Fruit fly (Drosophila melanogaster) Kc167 (cell line): Measurements from ENCODE around the gene CG7916.

ENCODE experiments used
- Sin3A ChIP-seq: fragments of >200 bp; optimal IDR thresholded peaks from 2 replicates; lab custom pipeline; 2018; ENCODE audit warnings: missing external identifiers
- insv ChIP-seq: fragments of >200 bp; optimal IDR thresholded peaks from 3 replicates; lab custom pipeline; 2018; ENCODE audit warnings: missing external identifiers
- psq ChIP-seq: fragments of >200 bp; optimal IDR thresholded peaks from 2 replicates; lab custom pipeline; 2017; ENCODE audit warnings: missing external identifiers
- ttk ChIP-seq: sonication (Bioruptor generic); optimal IDR thresholded peaks from 2 replicates; lab custom pipeline; 2017; ENCODE audit warnings: missing external identifiers

- no peak for TF ChIP-seq insv (lab: Kevin White, UChicago)
- no peak for TF ChIP-seq Sin3A (lab: Kevin White, UChicago)
- TF ChIP-seq ttk: no peak
- no peak for TF ChIP-seq psq
Observed at dm6 chr2L:13803805-13804560, 42.6 kb upstream of the CG7916 start.
